Worm (Caenorhabditis elegans): ENCODE measurements around the gene F35F10.14.

- TF ChIP-seq unc-62 (GFP tag; optimal IDR thresholded peaks at IDR 0.05 in 1 of 2) (no peak), unc-62 (tag; optimal IDR thresholded peaks at IDR 0.05) (no peak), arid-1 (GFP tag; conservative IDR thresholded peaks at IDR 0.05) (no peak), lin-15B (tag; optimal IDR thresholded peaks at IDR 0.05) (no peak), cey-2 (tag; optimal IDR thresholded peaks at IDR 0.05; ENCODE audit: borderline replicate concordance, insufficient read depth) (no peak), R02D3.7 (tag; optimal IDR thresholded peaks at IDR 0.05) (no peak)
Observed at ce11 chrV:3347486-3347885, 27.6 kb upstream of the F35F10.14 start.
